Fruit fly (Drosophila melanogaster): ENCODE data around the gene Polr2C.

The Polr2C gene

dm6 chr2L:13837579-13837978, 4.4 kb downstream of the Polr2C start:
- TF ChIP-seq Hr96 (GFP tag; optimal IDR thresholded peaks at IDR 0.05) (no peak), CG11617 (GFP tag; optimal IDR thresholded peaks at IDR 0.05) (no peak), CG33017 (tag; optimal IDR thresholded peaks at IDR 0.05) (no peak), CG14711 (tag; optimal IDR thresholded peaks at IDR 0.05) (no peak), Clk (GFP tag; optimal IDR thresholded peaks at IDR 0.05) (no peak), CG7101 (tag; optimal IDR thresholded peaks at IDR 0.05) (no peak), toe (GFP tag; optimal IDR thresholded peaks at IDR 0.05) (no peak), Mnt (GFP tag; optimal IDR thresholded peaks at IDR 0.05) (no peak), ovo (GFP tag; optimal IDR thresholded peaks at IDR 0.05) (no peak), CG1620 (GFP tag; optimal IDR thresholded peaks at IDR 0.05) (no peak), tj (GFP tag; optimal IDR thresholded peaks at IDR 0.05) (no peak), pad (GFP tag; optimal IDR thresholded peaks at IDR 0.05) (no peak), CG12768 (GFP tag; optimal IDR thresholded peaks at IDR 0.05) (no peak), CG7045 (GFP tag; optimal IDR thresholded peaks at IDR 0.05) (no peak), kay (GFP tag; ENCODE audit: borderline replicate concordance) (no peak)

- TF ChIP-seq tj (GFP tag; optimal IDR thresholded peaks at IDR 0.05) (no peak), cnc (optimal IDR thresholded peaks at IDR 0.05) (no peak), CG33017 (tag; optimal IDR thresholded peaks at IDR 0.05) (peak; percentile 78), Mnt (GFP tag; optimal IDR thresholded peaks at IDR 0.05) (no peak), CG5204 (GFP tag; optimal IDR thresholded peaks at IDR 0.05) (peak; percentile 10), cic (GFP tag; optimal IDR thresholded peaks at IDR 0.05) (peak; percentile 93), CG1620 (GFP tag; optimal IDR thresholded peaks at IDR 0.05) (no peak), CG7045 (GFP tag; optimal IDR thresholded peaks at IDR 0.05) (peak; percentile 71), CG14711 (tag; optimal IDR thresholded peaks at IDR 0.05) (no peak), Clk (GFP tag; optimal IDR thresholded peaks at IDR 0.05) (peak; percentile 43), Crg-1 (GFP tag; optimal IDR thresholded peaks at IDR 0.05) (peak; percentile 4), bab1 (GFP tag; optimal IDR thresholded peaks at IDR 0.05) (no peak), CG12768 (GFP tag; optimal IDR thresholded peaks at IDR 0.05) (peak; percentile 55), kay (GFP tag; ENCODE audit: borderline replicate concordance) (peak; percentile 84), pad (GFP tag; optimal IDR thresholded peaks at IDR 0.05) (peak; percentile 32), CG7101 (tag; optimal IDR thresholded peaks at IDR 0.05) (peak; percentile 50), CG11617 (GFP tag; optimal IDR thresholded peaks at IDR 0.05) (peak; percentile 71)
These were observed 5.7 kb downstream of the Polr2C start for dm6 chr2L:13838647-13839390.

- TF ChIP-seq Crg-1 (GFP tag; optimal IDR thresholded peaks at IDR 0.05) (no peak), Hr96 (GFP tag; optimal IDR thresholded peaks at IDR 0.05) (peak; percentile 2), bab1 (GFP tag; optimal IDR thresholded peaks at IDR 0.05) (peak; percentile 68), cic (GFP tag; optimal IDR thresholded peaks at IDR 0.05) (no peak), CG14711 (tag; optimal IDR thresholded peaks at IDR 0.05) (peak; percentile 40), Clk (GFP tag; optimal IDR thresholded peaks at IDR 0.05) (no peak), CG33017 (tag; optimal IDR thresholded peaks at IDR 0.05) (peak; percentile 29), CG7101 (tag; optimal IDR thresholded peaks at IDR 0.05) (peak; percentile 31), pad (GFP tag; optimal IDR thresholded peaks at IDR 0.05) (no peak), CG11617 (GFP tag; optimal IDR thresholded peaks at IDR 0.05) (peak; percentile 37), CG7045 (GFP tag; optimal IDR thresholded peaks at IDR 0.05) (peak; percentile 31), toe (GFP tag; optimal IDR thresholded peaks at IDR 0.05) (peak; percentile 8), Mnt (GFP tag; optimal IDR thresholded peaks at IDR 0.05) (no peak), kay (GFP tag; ENCODE audit: borderline replicate concordance) (peak; percentile 81), CG12768 (GFP tag; optimal IDR thresholded peaks at IDR 0.05) (no peak), ovo (GFP tag; optimal IDR thresholded peaks at IDR 0.05) (no peak), CG5204 (GFP tag; optimal IDR thresholded peaks at IDR 0.05) (peak; percentile 38), CG1620 (GFP tag; optimal IDR thresholded peaks at IDR 0.05) (peak; percentile 22)
These were observed 6.6 kb downstream of the Polr2C start for dm6 chr2L:13839744-13840151.

DNA sequence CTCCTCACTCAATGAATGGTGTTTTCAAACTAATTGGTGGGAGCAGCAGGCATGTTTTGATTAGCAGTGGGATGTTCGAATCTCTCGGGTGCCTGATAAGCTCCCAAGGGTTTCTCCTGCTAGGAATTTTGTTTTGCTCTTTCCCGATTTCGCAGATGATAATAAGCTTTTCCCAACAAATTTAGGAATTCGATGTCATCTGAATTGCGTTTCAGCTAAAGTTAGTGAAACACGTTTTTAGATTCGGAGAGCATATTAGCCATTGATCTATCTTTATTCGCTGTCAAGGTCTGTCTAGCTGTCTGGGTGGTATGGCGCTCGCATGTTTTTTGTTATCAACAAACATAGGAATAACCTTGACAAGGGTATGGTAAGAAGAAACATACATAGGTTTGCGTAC, 8.4 kb downstream of the Polr2C start, which contains the start of gene CG33307:
Gene CG33307 (minus strand): TSS at position 13 of the 400 bp plus-strand sequence.
- TF ChIP-seq CG14711 (tag; optimal IDR thresholded peaks at IDR 0.05), result no peak
- no peak for TF ChIP-seq CG11617 (GFP tag; optimal IDR thresholded peaks at IDR 0.05)
- TF ChIP-seq CG7045 (GFP tag; optimal IDR thresholded peaks at IDR 0.05), result no peak
- TF ChIP-seq Hr96 (GFP tag; optimal IDR thresholded peaks at IDR 0.05), result no peak
- no peak for TF ChIP-seq bab1 (GFP tag; optimal IDR thresholded peaks at IDR 0.05)
- no peak for TF ChIP-seq Clk (GFP tag; optimal IDR thresholded peaks at IDR 0.05)
- TF ChIP-seq Mnt (GFP tag; optimal IDR thresholded peaks at IDR 0.05), result no peak

DNA sequence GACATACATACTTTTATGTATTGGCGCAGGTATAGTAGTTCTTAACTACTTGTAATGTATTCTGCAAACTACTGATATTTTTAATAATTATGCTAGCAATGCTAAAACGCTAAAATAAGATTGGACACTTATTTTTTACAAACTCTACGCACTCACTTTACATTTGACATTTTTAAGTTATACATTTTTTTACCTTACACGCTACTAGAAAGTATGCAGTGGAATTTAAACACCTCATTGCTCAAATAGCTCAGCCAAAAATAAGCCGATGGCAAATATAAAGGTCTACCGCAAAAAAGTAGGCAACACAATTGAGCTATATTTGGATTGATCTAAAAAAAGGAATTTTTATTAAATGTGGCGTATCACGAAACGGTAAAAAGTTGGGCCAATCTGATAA, 8.9 kb downstream of the Polr2C start:
- TF ChIP-seq Crg-1 (GFP tag; optimal IDR thresholded peaks at IDR 0.05) (no peak), toe (GFP tag; optimal IDR thresholded peaks at IDR 0.05) (no peak)

dm6 chr2L:13842572-13842971, 9.4 kb downstream of the Polr2C start:
- TF ChIP-seq CG7101 (tag; optimal IDR thresholded peaks at IDR 0.05) (no peak), tj (GFP tag; optimal IDR thresholded peaks at IDR 0.05) (no peak), Crg-1 (GFP tag; optimal IDR thresholded peaks at IDR 0.05) (no peak), toe (GFP tag; optimal IDR thresholded peaks at IDR 0.05) (no peak), kay (GFP tag; ENCODE audit: borderline replicate concordance) (no peak), Clk (GFP tag; optimal IDR thresholded peaks at IDR 0.05) (no peak), ovo (GFP tag; optimal IDR thresholded peaks at IDR 0.05) (no peak), Mnt (GFP tag; optimal IDR thresholded peaks at IDR 0.05) (no peak), CG5204 (GFP tag; optimal IDR thresholded peaks at IDR 0.05) (no peak), cic (GFP tag; optimal IDR thresholded peaks at IDR 0.05) (no peak), CG1620 (GFP tag; optimal IDR thresholded peaks at IDR 0.05) (no peak), CG7045 (GFP tag; optimal IDR thresholded peaks at IDR 0.05) (no peak), CG12768 (GFP tag; optimal IDR thresholded peaks at IDR 0.05) (no peak), pad (GFP tag; optimal IDR thresholded peaks at IDR 0.05) (no peak), CG33017 (tag; optimal IDR thresholded peaks at IDR 0.05) (no peak), cnc (optimal IDR thresholded peaks at IDR 0.05) (no peak), CG11617 (GFP tag; optimal IDR thresholded peaks at IDR 0.05) (no peak)

All from whole organism, adult.